Fruit fly (Drosophila melanogaster) whole organism, adult: ENCODE results near the gene Bub1.

Experiments used
- CG1620 ChIP-seq: fragments of 200-800 bp; sonication (Bioruptor generic); optimal IDR thresholded peaks from 2 replicates; lab custom pipeline; 2016; ENCODE audit warnings: missing biosample characterization, missing genetic modification characterization
- CG7101 ChIP-seq: fragments of 200-800 bp; sonication (Bioruptor generic); optimal IDR thresholded peaks from 2 replicates; lab custom pipeline; 2018; ENCODE audit warnings: missing biosample characterization, mild to moderate bottlenecking, missing genetic modification characterization, moderate library complexity
- Crg-1 ChIP-seq: fragments of 200-800 bp; sonication (Bioruptor generic); optimal IDR thresholded peaks from 2 replicates; lab custom pipeline; 2016; ENCODE audit warnings: missing biosample characterization, missing genetic modification characterization
- Hr96 ChIP-seq: fragments of 200-800 bp; sonication (Bioruptor generic); optimal IDR thresholded peaks from 2 replicates; lab custom pipeline; 2016; ENCODE audit warnings: missing biosample characterization, missing genetic modification characterization
- Mnt ChIP-seq: fragments of 200-800 bp; sonication (Bioruptor generic); optimal IDR thresholded peaks from 2 replicates; lab custom pipeline; 2016; ENCODE audit warnings: missing biosample characterization, mild to moderate bottlenecking, missing genetic modification characterization
- bab1 ChIP-seq: fragments of 200-800 bp; sonication (Bioruptor generic); optimal IDR thresholded peaks from 3 replicates; lab custom pipeline; 2019; ENCODE audit warnings: missing biosample characterization, mild to moderate bottlenecking, missing genetic modification characterization, moderate library complexity
- cic ChIP-seq: fragments of 200-800 bp; sonication (Bioruptor generic); optimal IDR thresholded peaks from 2 replicates; lab custom pipeline; 2017; ENCODE audit warnings: missing biosample characterization, mild to moderate bottlenecking, missing genetic modification characterization, moderate library complexity
- cnc ChIP-seq, 2 experiments: fragments of >200 bp; optimal IDR thresholded peaks; 2 replicates each; lab custom pipeline; 2017
- kay ChIP-seq: fragments of 200-800 bp; sonication (Bioruptor generic); peaks from one replicate; lab custom pipeline; 2016; ENCODE audit warnings: missing biosample characterization, missing genetic modification characterization, borderline replicate concordance
- toe ChIP-seq: fragments of 200-800 bp; sonication (Bioruptor generic); optimal IDR thresholded peaks from 2 replicates; lab custom pipeline; 2016; ENCODE audit warnings: missing biosample characterization, missing genetic modification characterization

DNA sequence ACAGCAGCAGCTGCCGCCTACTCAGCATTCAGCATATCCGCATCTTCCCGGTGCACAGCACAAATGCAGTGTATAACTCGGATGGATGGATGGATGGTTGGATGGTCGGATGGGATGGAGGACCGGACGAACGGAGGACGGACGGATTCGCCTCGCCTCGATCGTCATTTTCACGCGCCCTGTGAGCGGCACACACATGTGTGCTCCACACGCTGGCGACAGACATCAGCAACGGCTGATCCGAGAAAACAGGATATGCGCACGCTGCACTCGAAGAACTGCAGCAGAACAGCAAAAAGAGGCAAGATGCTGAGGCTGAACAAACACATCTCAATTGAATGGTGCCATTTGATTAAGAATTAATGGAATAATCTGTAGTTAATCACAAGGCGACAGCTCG, 46.5 kb upstream of the Bub1 start:
- TF ChIP-seq Crg-1 (GFP tag; lab: Kevin White, UChicago) (no peak), bab1 (GFP tag; lab: Kevin White, UChicago) (no peak), Hr96 (GFP tag; lab: Kevin White, UChicago) (no peak), cic (GFP tag; lab: Kevin White, UChicago) (no peak), toe (GFP tag; lab: Kevin White, UChicago) (no peak), CG1620 (GFP tag; lab: Kevin White, UChicago) (no peak), kay (no peak), cnc (optimal IDR thresholded peaks at IDR 0.05; lab: Kevin White, UChicago) (no peak), Mnt (GFP tag; lab: Kevin White, UChicago) (no peak), CG7101 (no peak)
